Fruit fly (Drosophila melanogaster): Measurements from ENCODE around the gene car.

car gene

DNA sequence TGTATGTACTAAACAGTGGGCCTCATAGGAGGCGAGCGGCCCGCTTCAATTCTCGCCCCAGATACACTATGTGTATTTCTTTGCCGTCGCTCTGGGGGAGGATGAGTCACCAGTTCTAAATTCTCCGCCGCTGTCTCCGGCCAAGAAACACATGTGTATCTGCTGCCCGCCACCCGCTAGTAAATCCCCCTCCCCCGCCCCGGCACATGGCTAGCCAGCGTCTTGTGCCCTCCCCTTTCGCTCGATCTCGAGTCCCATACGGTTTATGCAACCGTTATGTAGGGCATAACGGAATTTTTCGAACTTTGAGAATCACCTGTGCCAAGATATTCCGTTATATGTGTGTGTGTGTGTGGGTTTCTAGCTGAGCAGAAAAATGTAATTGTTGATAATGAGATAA lies 40.1 kb downstream of the car start:
- TF ChIP-seq ey (GFP tag; optimal IDR thresholded peaks at IDR 0.05) (no peak), CG32264 (GFP tag; optimal IDR thresholded peaks at IDR 0.05) (no peak), HLH106 (tag; optimal IDR thresholded peaks at IDR 0.05) (no peak), Dfd (GFP tag; optimal IDR thresholded peaks at IDR 0.05) (no peak), GATAd (GFP tag; optimal IDR thresholded peaks at IDR 0.05) (no peak), rgr (GFP tag; optimal IDR thresholded peaks at IDR 0.05) (no peak), Hr83 (GFP tag; optimal IDR thresholded peaks at IDR 0.05; ENCODE audit: poor library complexity, severe bottlenecking) (no peak), Vsx2 (GFP tag; optimal IDR thresholded peaks at IDR 0.05; ENCODE audit: partially characterized antibody) (no peak), h (GFP tag; optimal IDR thresholded peaks at IDR 0.05) (no peak), brk (GFP tag; optimal IDR thresholded peaks at IDR 0.05) (no peak), Myc (optimal IDR thresholded peaks at IDR 0.05) (no peak), fru (GFP tag; optimal IDR thresholded peaks at IDR 0.05) (no peak), Hnf4 (GFP tag; optimal IDR thresholded peaks at IDR 0.05) (no peak), N (GFP tag; optimal IDR thresholded peaks at IDR 0.05) (no peak), sv (GFP tag; optimal IDR thresholded peaks at IDR 0.05) (no peak), jim (GFP tag; optimal IDR thresholded peaks at IDR 0.05) (no peak), CrebA (GFP tag; optimal IDR thresholded peaks at IDR 0.05; ENCODE audit: borderline replicate concordance) (no peak), OdsH (GFP tag; optimal IDR thresholded peaks at IDR 0.05) (no peak), pan (optimal IDR thresholded peaks at IDR 0.05) (no peak), psq (GFP tag; optimal IDR thresholded peaks at IDR 0.05) (no peak)

DNA sequence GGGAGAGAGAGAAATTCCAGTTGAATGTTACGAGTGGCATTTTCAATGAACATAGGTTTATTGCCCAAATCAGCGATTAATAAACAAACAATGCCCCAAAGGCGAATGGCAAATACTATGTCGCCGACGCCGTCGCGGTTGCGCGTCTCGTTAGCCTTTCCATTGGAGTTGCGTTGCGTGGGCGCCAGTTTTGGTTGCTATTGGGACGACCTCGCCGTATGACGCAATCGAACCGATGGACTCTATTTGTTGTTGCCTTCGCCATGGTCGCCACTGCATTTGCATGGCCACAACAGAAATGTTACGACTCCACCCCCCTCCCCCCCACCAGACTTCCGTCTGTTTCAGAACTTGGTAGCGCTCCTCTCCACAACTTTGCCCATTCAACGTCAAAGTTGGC lies 40.7 kb downstream of the car start:
- TF ChIP-seq pan (optimal IDR thresholded peaks at IDR 0.05) (no peak), Dif (GFP tag; optimal IDR thresholded peaks at IDR 0.05; ENCODE audit: partially characterized antibody) (no peak), CG9705 (GFP tag; optimal IDR thresholded peaks at IDR 0.05) (no peak), woc (GFP tag; optimal IDR thresholded peaks at IDR 0.05) (no peak), Myc (optimal IDR thresholded peaks at IDR 0.05) (no peak), lola (GFP tag; optimal IDR thresholded peaks at IDR 0.05) (no peak), sv (GFP tag; optimal IDR thresholded peaks at IDR 0.05) (no peak), jim (GFP tag; optimal IDR thresholded peaks at IDR 0.05) (no peak), Mio (GFP tag; optimal IDR thresholded peaks at IDR 0.05) (no peak), Vsx2 (GFP tag; optimal IDR thresholded peaks at IDR 0.05; ENCODE audit: partially characterized antibody) (no peak), foxo (GFP tag; optimal IDR thresholded peaks at IDR 0.05) (no peak), brk (GFP tag; optimal IDR thresholded peaks at IDR 0.05) (no peak), br (GFP tag; optimal IDR thresholded peaks at IDR 0.05) (no peak), CG32264 (GFP tag; optimal IDR thresholded peaks at IDR 0.05) (no peak), GATAd (GFP tag; optimal IDR thresholded peaks at IDR 0.05) (no peak), Sp1 (GFP tag; optimal IDR thresholded peaks at IDR 0.05) (no peak), Hr78 (GFP tag; optimal IDR thresholded peaks at IDR 0.05) (no peak), Hnf4 (GFP tag; optimal IDR thresholded peaks at IDR 0.05) (no peak)

DNA sequence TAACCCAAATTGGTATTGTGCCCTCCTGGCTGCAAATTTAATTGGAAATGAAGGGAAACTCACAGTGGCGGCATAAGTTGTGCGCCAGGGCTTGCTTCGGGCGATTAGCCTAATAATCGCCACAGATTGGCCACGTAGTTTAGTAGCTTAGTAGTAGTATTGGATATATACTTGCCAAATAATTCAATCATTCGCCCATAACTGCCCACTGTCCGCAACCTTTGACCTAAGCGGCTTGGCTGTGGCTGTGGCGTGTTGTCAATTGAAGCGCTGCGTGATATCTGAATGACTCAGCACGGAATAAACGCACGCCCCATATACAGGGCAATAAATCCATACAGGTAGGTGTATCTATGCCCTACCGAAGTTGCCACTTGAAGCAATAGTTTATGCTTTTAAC lies 41.2 kb downstream of the car start:
- no peak for TF ChIP-seq pan (optimal IDR thresholded peaks at IDR 0.05)
- no peak for TF ChIP-seq CG32264 (GFP tag; optimal IDR thresholded peaks at IDR 0.05)
- no peak for TF ChIP-seq Dif (GFP tag; optimal IDR thresholded peaks at IDR 0.05; ENCODE audit: partially characterized antibody)
- TF ChIP-seq Mio (GFP tag; optimal IDR thresholded peaks at IDR 0.05), result no peak
- TF ChIP-seq Dfd (GFP tag; optimal IDR thresholded peaks at IDR 0.05), result no peak
- no peak for TF ChIP-seq GATAd (GFP tag; optimal IDR thresholded peaks at IDR 0.05)
- TF ChIP-seq Rel (GFP tag; optimal IDR thresholded peaks at IDR 0.05), result no peak
- TF ChIP-seq Rel (tag; optimal IDR thresholded peaks at IDR 0.05), result no peak
- TF ChIP-seq N (GFP tag; optimal IDR thresholded peaks at IDR 0.05), result no peak
- TF ChIP-seq OdsH (GFP tag; optimal IDR thresholded peaks at IDR 0.05), result no peak
- no peak for TF ChIP-seq dmrt93B (GFP tag; optimal IDR thresholded peaks at IDR 0.05)
- TF ChIP-seq Hr83 (GFP tag; optimal IDR thresholded peaks at IDR 0.05; ENCODE audit: poor library complexity, severe bottlenecking), result no peak

DNA sequence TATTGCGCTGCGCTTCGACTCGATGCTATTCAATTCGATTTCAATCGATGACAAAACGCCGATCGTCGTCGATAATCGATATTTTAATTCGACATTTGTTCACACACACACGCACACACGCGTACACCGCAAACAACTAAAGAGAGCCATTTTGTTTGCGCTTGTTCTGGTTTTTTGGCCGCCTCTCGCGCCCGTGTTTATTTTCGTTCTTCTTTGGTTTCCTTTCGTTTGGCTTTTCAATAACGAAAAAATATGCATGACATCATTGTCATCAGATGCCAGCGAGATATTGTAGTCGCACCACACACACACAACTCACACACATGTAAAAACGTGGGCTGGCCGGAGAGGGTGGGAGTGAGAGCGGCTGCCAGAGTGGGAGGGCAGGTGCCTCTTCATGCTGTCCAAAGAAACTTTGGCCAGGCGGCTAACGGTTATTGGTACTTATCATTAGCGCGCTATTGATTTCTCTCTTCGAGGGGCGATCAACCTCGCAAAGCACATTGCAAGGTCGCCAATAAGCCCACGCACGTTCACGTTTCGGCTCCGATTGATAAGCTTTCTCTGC lies 42.3 kb downstream of the car start:
- TF ChIP-seq OdsH (GFP tag; optimal IDR thresholded peaks at IDR 0.05) (peak; percentile 22), h (GFP tag; optimal IDR thresholded peaks at IDR 0.05) (peak; percentile 16), psq (GFP tag; optimal IDR thresholded peaks at IDR 0.05) (peak; percentile 79), Sp1 (GFP tag; optimal IDR thresholded peaks at IDR 0.05) (peak; percentile 2), pan (optimal IDR thresholded peaks at IDR 0.05) (no peak)

DNA sequence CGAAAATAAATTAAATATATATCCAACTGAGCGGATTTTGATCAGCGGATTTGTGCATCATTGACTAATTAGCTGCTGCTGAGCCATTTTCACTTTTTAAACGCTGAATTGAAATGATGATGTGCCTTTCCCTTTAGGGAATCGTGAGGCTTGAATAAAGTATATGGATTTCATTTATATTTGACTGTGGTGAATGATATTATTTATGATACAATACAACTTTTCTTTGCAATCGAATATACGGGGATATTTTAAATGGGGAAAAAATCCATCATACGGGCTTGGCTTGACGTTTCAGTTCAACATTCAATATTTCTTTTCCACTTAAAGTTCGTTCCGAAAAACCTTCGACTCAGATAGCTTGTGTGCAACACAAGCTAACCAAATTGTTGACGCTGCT lies 45.4 kb downstream of the car start, which contains the start of the genes Shawn and Tyler:
Gene Shawn, plus strand, starts transcription at position 301 of the 400 bp plus-strand sequence.
Gene Tyler, plus strand, starts transcription at position 301 of the 400 bp plus-strand sequence.
- TF ChIP-seq rgr (GFP tag; optimal IDR thresholded peaks at IDR 0.05), result no peak
- no peak for TF ChIP-seq Hr78 (GFP tag; optimal IDR thresholded peaks at IDR 0.05)
- TF ChIP-seq Jra (GFP tag; optimal IDR thresholded peaks at IDR 0.05), result no peak
- no peak for TF ChIP-seq sage (GFP tag; optimal IDR thresholded peaks at IDR 0.05)

All from whole organism, wandering third instar larva.